Worm (Caenorhabditis elegans) whole organism, L2 larva: ENCODE measurements around the gene C44C1.1.

ENCODE experiments used
- C34F6.9 ChIP-seq: fragments of 150-350 bp; optimal IDR thresholded peaks from 2 replicates; lab custom pipeline; 2014; ENCODE audit warnings: missing biosample characterization, missing genetic modification characterization
- F13H6.1 ChIP-seq: sonication (generic microtip); optimal IDR thresholded peaks from 2 replicates; lab custom pipeline; 2016; ENCODE audit warnings: missing genetic modification characterization, missing compliant biosample characterization
- ZK546.5 ChIP-seq: sonication (generic microtip); optimal IDR thresholded peaks from 2 replicates; lab custom pipeline; 2017; ENCODE audit warnings: missing biosample characterization, missing genetic modification characterization
- alr-1 ChIP-seq: fragments of 150-350 bp; optimal IDR thresholded peaks from 2 replicates; lab custom pipeline; 2014; ENCODE audit warnings: missing biosample characterization, missing genetic modification characterization
- ama-1 ChIP-seq: fragments of 150-350 bp; optimal IDR thresholded peaks from 2 replicates; lab custom pipeline; 2018; ENCODE audit warnings: inconsistent platforms
- blmp-1 ChIP-seq: sonication (generic microtip); optimal IDR thresholded peaks from 2 replicates; lab custom pipeline; 2017; ENCODE audit warnings: missing genetic modification characterization, mild to moderate bottlenecking, missing compliant biosample characterization, antibody characterized with exemption, moderate library complexity; ENCODE audit not compliant: insufficient read depth
- ceh-16 ChIP-seq: fragments of 150-350 bp; optimal IDR thresholded peaks from 2 replicates; lab custom pipeline; 2014; ENCODE audit warnings: missing biosample characterization, missing genetic modification characterization
- ceh-82 ChIP-seq: fragments of 150-350 bp; optimal IDR thresholded peaks from 2 replicates; lab custom pipeline; 2014; ENCODE audit warnings: missing biosample characterization, missing genetic modification characterization
- crh-2 ChIP-seq: sonication (generic microtip); optimal IDR thresholded peaks from 2 replicates; lab custom pipeline; 2017; ENCODE audit warnings: missing biosample characterization, missing genetic modification characterization
- dmd-4 ChIP-seq: sonication (generic microtip); optimal IDR thresholded peaks from 2 replicates; lab custom pipeline; 2017; ENCODE audit warnings: missing biosample characterization, missing genetic modification characterization
- egl-27 ChIP-seq: sonication (generic microtip); optimal IDR thresholded peaks from 3 replicates; lab custom pipeline; 2017; ENCODE audit warnings: missing biosample characterization, missing genetic modification reagents, missing genetic modification characterization
- elt-3 ChIP-seq: sonication (generic microtip); optimal IDR thresholded peaks from 2 replicates; lab custom pipeline; 2017; ENCODE audit warnings: missing biosample characterization, missing genetic modification characterization
- gmeb-1 ChIP-seq: fragments of 150-350 bp; optimal IDR thresholded peaks from 2 replicates; lab custom pipeline; 2014; ENCODE audit warnings: missing biosample characterization, missing genetic modification characterization
- lin-11 ChIP-seq: fragments of 150-350 bp; sonication (generic microtip); optimal IDR thresholded peaks from 2 replicates; lab custom pipeline; 2014; ENCODE audit warnings: missing biosample characterization, missing genetic modification characterization, inconsistent platforms, mixed read lengths
- lin-13 ChIP-seq: fragments of 150-350 bp; optimal IDR thresholded peaks from 2 replicates; lab custom pipeline; 2014; ENCODE audit warnings: missing biosample characterization, missing genetic modification reagents, missing genetic modification characterization
- lin-39 ChIP-seq: fragments of 150-350 bp; optimal IDR thresholded peaks from 2 replicates; lab custom pipeline; 2014; ENCODE audit warnings: missing biosample characterization, missing genetic modification reagents, missing genetic modification characterization
- lsy-2 ChIP-seq, 2 experiments: fragments of 150-350 bp in 1 of 2; sonication (generic microtip) in 1 of 2; optimal IDR thresholded peaks; 2 replicates each; lab custom pipeline; 2014 to 2017; ENCODE audit warnings: missing biosample characterization in 2 of 2, missing genetic modification characterization in 2 of 2
- mab-5 ChIP-seq: fragments of 150-350 bp; optimal IDR thresholded peaks from 2 replicates; lab custom pipeline; 2014; ENCODE audit warnings: missing biosample characterization, missing genetic modification characterization
- mbf-1 ChIP-seq: sonication (generic microtip); optimal IDR thresholded peaks from 2 replicates; lab custom pipeline; 2017; ENCODE audit warnings: missing biosample characterization, missing genetic modification characterization
- mdl-1 ChIP-seq, 2 experiments: fragments of 150-350 bp in 1 of 2; sonication (generic microtip) in 1 of 2; optimal IDR thresholded peaks; 2 replicates each; lab custom pipeline; 2017; ENCODE audit warnings: missing biosample characterization in 2 of 2, missing genetic modification characterization in 2 of 2
- nhr-10 ChIP-seq: sonication (generic microtip); optimal IDR thresholded peaks from 2 replicates; lab custom pipeline; 2017; ENCODE audit warnings: missing biosample characterization, missing genetic modification characterization
- nhr-11 ChIP-seq: fragments of 150-350 bp; optimal IDR thresholded peaks from 2 replicates; lab custom pipeline; 2014; ENCODE audit warnings: missing biosample characterization, missing genetic modification characterization
- nhr-12 ChIP-seq: fragments of 150-350 bp; optimal IDR thresholded peaks from 2 replicates; lab custom pipeline; 2014; ENCODE audit warnings: missing biosample characterization, missing genetic modification characterization
- nhr-129 ChIP-seq: fragments of 150-350 bp; optimal IDR thresholded peaks from 2 replicates; lab custom pipeline; 2014; ENCODE audit warnings: missing biosample characterization, missing genetic modification characterization
- nhr-21 ChIP-seq: fragments of 150-350 bp; optimal IDR thresholded peaks from 2 replicates; lab custom pipeline; 2014; ENCODE audit warnings: missing biosample characterization, missing genetic modification characterization
- nhr-23 ChIP-seq: fragments of 150-350 bp; optimal IDR thresholded peaks from 2 replicates; lab custom pipeline; 2014; ENCODE audit warnings: missing biosample characterization, missing genetic modification reagents, missing genetic modification characterization
- nhr-237 ChIP-seq: fragments of 150-350 bp; optimal IDR thresholded peaks from 2 replicates; lab custom pipeline; 2014; ENCODE audit warnings: missing biosample characterization, missing genetic modification characterization
- nhr-25 ChIP-seq: fragments of 150-350 bp; sonication (generic microtip); optimal IDR thresholded peaks from 3 replicates; lab custom pipeline; 2014; ENCODE audit warnings: missing biosample characterization, missing genetic modification characterization
- nhr-6 ChIP-seq: fragments of 150-350 bp; optimal IDR thresholded peaks from 2 replicates; lab custom pipeline; 2014; ENCODE audit warnings: missing biosample characterization, missing genetic modification characterization
- nhr-77 ChIP-seq: fragments of 150-350 bp; optimal IDR thresholded peaks from 2 replicates; lab custom pipeline; 2014; ENCODE audit warnings: missing biosample characterization, missing genetic modification characterization
- sem-4 ChIP-seq: fragments of 150-350 bp; optimal IDR thresholded peaks from 2 replicates; lab custom pipeline; 2014; ENCODE audit warnings: missing biosample characterization, missing genetic modification reagents, missing genetic modification characterization
- skn-1 ChIP-seq: sonication (generic microtip); optimal IDR thresholded peaks from 2 replicates; lab custom pipeline; 2017; ENCODE audit warnings: missing biosample characterization, missing genetic modification characterization
- sma-3 ChIP-seq: sonication (generic microtip); optimal IDR thresholded peaks from 2 replicates; lab custom pipeline; 2016; ENCODE audit warnings: missing genetic modification reagents, missing genetic modification characterization, missing compliant biosample characterization
- sma-9 ChIP-seq, 2 experiments: fragments of 150-350 bp in 1 of 2; sonication (generic microtip) in 1 of 2; optimal IDR thresholded peaks; 2 replicates each; lab custom pipeline; 2014 to 2016; ENCODE audit warnings: missing genetic modification characterization in 2 of 2, mild to moderate bottlenecking in 1 of 2, missing biosample characterization in 1 of 2, missing compliant biosample characterization in 1 of 2, missing genetic modification reagents in 1 of 2, moderate library complexity in 1 of 2
- snpc-4 ChIP-seq: fragments of 150-350 bp; optimal IDR thresholded peaks from 2 replicates; lab custom pipeline; 2014; ENCODE audit warnings: missing biosample characterization, missing genetic modification characterization
- unc-39 ChIP-seq: fragments of 150-350 bp; optimal IDR thresholded peaks from 2 replicates; lab custom pipeline; 2014; ENCODE audit warnings: missing biosample characterization, missing genetic modification characterization
- unc-62 ChIP-seq: fragments of 150-350 bp; optimal IDR thresholded peaks from 2 replicates; lab custom pipeline; 2014; ENCODE audit warnings: missing biosample characterization, missing genetic modification reagents, missing genetic modification characterization
- zag-1 ChIP-seq: fragments of 150-350 bp; optimal IDR thresholded peaks from 2 replicates; lab custom pipeline; 2014; ENCODE audit warnings: missing biosample characterization, missing genetic modification characterization
- ztf-1 ChIP-seq: fragments of 200-800 bp; sonication (Bioruptor generic); conservative IDR thresholded peaks from 2 replicates; pipeline ENCODE4 v1.3.6; 2022; ENCODE audit warnings: missing genetic modification characterization, missing compliant biosample characterization
- ztf-11 ChIP-seq: sonication (generic microtip); optimal IDR thresholded peaks from 2 replicates; lab custom pipeline; 2017; ENCODE audit warnings: missing biosample characterization, missing genetic modification characterization
- ztf-4 ChIP-seq: fragments of 150-350 bp; optimal IDR thresholded peaks from 2 replicates; lab custom pipeline; 2014; ENCODE audit warnings: missing biosample characterization, missing genetic modification characterization

The C44C1.1 gene

ce11 chrX:994678-995077 is 14.1 kb downstream of the C44C1.1 start:
- no peak for TF ChIP-seq F13H6.1
- TF ChIP-seq skn-1, result no peak
- no peak for TF ChIP-seq alr-1 (tag; lab: Kevin White, UChicago)
- TF ChIP-seq lsy-2 (tag; optimal IDR thresholded peaks at IDR 0.05; lab: Kevin White, UChicago), result no peak
- no peak for TF ChIP-seq nhr-77 (tag; lab: Kevin White, UChicago)
- TF ChIP-seq nhr-10, result no peak
- TF ChIP-seq ama-1 (lab: Kevin White, UChicago), result no peak
- no peak for TF ChIP-seq lin-11 (tag; lab: Kevin White, UChicago)
- no peak for TF ChIP-seq nhr-12
- no peak for TF ChIP-seq zag-1 (tag; lab: Kevin White, UChicago)
- no peak for TF ChIP-seq ceh-82 (tag; lab: Kevin White, UChicago)
- TF ChIP-seq nhr-11, result no peak
- TF ChIP-seq ceh-16, result no peak
- TF ChIP-seq blmp-1 (tag; lab: Kevin White, UChicago), result no peak
- TF ChIP-seq egl-27 (tag; lab: Kevin White, UChicago), result no peak

- TF ChIP-seq elt-3 (no peak), C34F6.9 (tag; lab: Kevin White, UChicago) (no peak), alr-1 (tag; lab: Kevin White, UChicago) (no peak), dmd-4 (tag; lab: Kevin White, UChicago) (no peak), sma-3 (GFP tag; lab: Kevin White, UChicago) (no peak), unc-39 (tag; lab: Kevin White, UChicago) (no peak), ama-1 (lab: Kevin White, UChicago) (no peak), unc-62 (GFP tag; lab: Kevin White, UChicago) (no peak), snpc-4 (tag; lab: Kevin White, UChicago) (no peak), skn-1 (no peak), nhr-237 (tag; lab: Kevin White, UChicago) (no peak), nhr-21 (no peak), ztf-4 (tag; lab: Kevin White, UChicago) (no peak), mbf-1 (no peak), mdl-1 (tag; optimal IDR thresholded peaks at IDR 0.05; lab: Kevin White, UChicago) (no peak), blmp-1 (tag; lab: Kevin White, UChicago) (no peak)
These were observed 23.5 kb downstream of the C44C1.1 start, which contains the start of gene cutl-21 for ce11 chrX:1004037-1004436. Gene cutl-21 (plus strand): TSS chrX:1004337.

- TF ChIP-seq ztf-1 (GFP tag; lab: Robert Waterston, UW) (no peak), nhr-25 (peak; percentile 22), nhr-6 (peak; percentile 3), nhr-129 (peak; percentile 4), lin-39 (no peak), mdl-1 (tag; optimal IDR thresholded peaks at IDR 0.05; lab: Kevin White, UChicago) (no peak), mbf-1 (no peak), alr-1 (tag; lab: Kevin White, UChicago) (no peak)
These were observed 24.4 kb downstream of the C44C1.1 start for ce11 chrX:1005026-1005425.

- TF ChIP-seq sma-3 (GFP tag; lab: Kevin White, UChicago) (no peak), ceh-16 (no peak), nhr-23 (tag; lab: Kevin White, UChicago) (no peak), gmeb-1 (tag; lab: Kevin White, UChicago) (no peak), sem-4 (tag; lab: Kevin White, UChicago) (no peak), nhr-21 (no peak), nhr-11 (no peak)
These were observed 28.9 kb downstream of the C44C1.1 start for ce11 chrX:1009512-1009911.

ce11 chrX:1010627-1011452 is 30.3 kb downstream of the C44C1.1 start:
- TF ChIP-seq nhr-10 (no peak), snpc-4 (tag; lab: Kevin White, UChicago) (no peak), ztf-11 (tag; lab: Kevin White, UChicago) (no peak), ZK546.5 (no peak), lsy-2 (tag; optimal IDR thresholded peaks at IDR 0.05; lab: Kevin White, UChicago) (peak in 1 of 2 experiments; percentile 8), dmd-4 (tag; lab: Kevin White, UChicago) (no peak), ama-1 (lab: Kevin White, UChicago) (peak; percentile 28), F13H6.1 (peak; percentile 49), nhr-12 (no peak), sma-9 (GFP tag; optimal IDR thresholded peaks at IDR 0.05; lab: Kevin White, UChicago) (peak; percentile 70), sma-9 (tag; optimal IDR thresholded peaks at IDR 0.05; lab: Kevin White, UChicago) (no peak), sma-3 (GFP tag; lab: Kevin White, UChicago) (peak; percentile 77), lin-39 (no peak), gmeb-1 (tag; lab: Kevin White, UChicago) (peak; percentile 72), ceh-16 (no peak), nhr-77 (tag; lab: Kevin White, UChicago) (no peak), lin-13 (GFP tag; lab: Kevin White, UChicago) (no peak), mdl-1 (tag; optimal IDR thresholded peaks at IDR 0.05; lab: Kevin White, UChicago) (no peak), nhr-129 (peak; percentile 70), crh-2 (tag; lab: Kevin White, UChicago) (peak; percentile 79), skn-1 (no peak), blmp-1 (tag; lab: Kevin White, UChicago) (peak; percentile 20), ztf-4 (tag; lab: Kevin White, UChicago) (no peak), mab-5 (no peak), C34F6.9 (tag; lab: Kevin White, UChicago) (peak; percentile 23), mbf-1 (no peak)
